Fruit fly (Drosophila melanogaster): Measurements from ENCODE around the gene CG6985.
A peak's percentile ranks its signal among the peaks of the same experiment; 100 is the strongest.

The CG6985 gene

dm6 chr3R:22753895-22754774 lies 13.2 kb downstream of the CG6985 start (continued):
- TF ChIP-seq zen2 (GFP tag; IDR thresholded peaks at IDR 0.05; ENCODE audit: partially characterized antibody): 0 out of 3 replicates have a peak, but pooled peaks have one; percentile 5
- no peak for TF ChIP-seq tx (GFP tag; optimal IDR thresholded peaks at IDR 0.05)
- no peak for TF ChIP-seq C15 (GFP tag; IDR thresholded peaks at IDR 0.05)
- TF ChIP-seq pros (GFP tag; optimal IDR thresholded peaks at IDR 0.05): no peak
- peak; percentile 56 for TF ChIP-seq pho (GFP tag; optimal IDR thresholded peaks at IDR 0.05)
- peak; percentile 66 for TF ChIP-seq CG4707 (GFP tag; optimal IDR thresholded peaks at IDR 0.05)
- TF ChIP-seq ato (GFP tag; IDR thresholded peaks at IDR 0.05; ENCODE audit: partially characterized antibody): 0 out of 2 replicates have a peak, but pooled peaks have one; percentile 31
- no peak for TF ChIP-seq CG11695 (GFP tag; IDR thresholded peaks at IDR 0.05)
- peak; percentile 22 for TF ChIP-seq CG1529 (GFP tag; optimal IDR thresholded peaks at IDR 0.05)
- peak; percentile 46 for TF ChIP-seq fd64A (GFP tag; optimal IDR thresholded peaks at IDR 0.05)
- TF ChIP-seq CG8388 (GFP tag; optimal IDR thresholded peaks at IDR 0.05): peak; percentile 52
- TF ChIP-seq Atf6 (GFP tag; IDR thresholded peaks at IDR 0.05): no peak
- peak; percentile 79 for TF ChIP-seq CG13424 (tag; optimal IDR thresholded peaks at IDR 0.05)
- TF ChIP-seq danr (GFP tag; IDR thresholded peaks at IDR 0.05): 0 out of 2 replicates have a peak, but pooled peaks have one; percentile 8
- TF ChIP-seq Lim3 (GFP tag; IDR thresholded peaks at IDR 0.05): no peak
- TF ChIP-seq Drgx (GFP tag; IDR thresholded peaks at IDR 0.05): peak; percentile 51
- TF ChIP-seq onecut (GFP tag; IDR thresholded peaks at IDR 0.05): no peak; the same call in 1 of the 2 replicates
- TF ChIP-seq Dref (GFP tag; IDR thresholded peaks at IDR 0.05): 0 out of 2 replicates have a peak, but pooled peaks have one; percentile 11
- peak; percentile 50 for TF ChIP-seq sug (tag; optimal IDR thresholded peaks at IDR 0.05)
- TF ChIP-seq cad (GFP tag; optimal IDR thresholded peaks at IDR 0.05): no peak
- peak in 1 of 2 experiments; percentile 80 for TF ChIP-seq Hr51 (GFP tag; optimal IDR thresholded peaks at IDR 0.05)
- no peak for TF ChIP-seq CG9609 (GFP tag; optimal IDR thresholded peaks at IDR 0.05)
- peak; percentile 68 for TF ChIP-seq CG6254 (GFP tag; optimal IDR thresholded peaks at IDR 0.05)
- peak; percentile 65 for TF ChIP-seq Ptx1 (GFP tag; IDR thresholded peaks at IDR 0.05)
- TF ChIP-seq ase (GFP tag; IDR thresholded peaks at IDR 0.05): peak; percentile 35; the same call in 2 of the 3 replicates
- TF ChIP-seq dan (GFP tag; IDR thresholded peaks at IDR 0.05): no peak
- no peak for TF ChIP-seq CG11560 (tag; IDR thresholded peaks at IDR 0.05)
- peak; percentile 18 for TF ChIP-seq cg (GFP tag; optimal IDR thresholded peaks at IDR 0.05)
- peak; percentile 44 for TF ChIP-seq lab (GFP tag; optimal IDR thresholded peaks at IDR 0.05)
- peak; percentile 26 for TF ChIP-seq CG6854 (GFP tag; optimal IDR thresholded peaks at IDR 0.05)
- TF ChIP-seq B-H1 (GFP tag; IDR thresholded peaks at IDR 0.05): no peak; the same call in 2 of the 3 replicates
- TF ChIP-seq Nf-YB (GFP tag; optimal IDR thresholded peaks at IDR 0.05): peak; percentile 26
- peak; percentile 58 for TF ChIP-seq CHES-1-like (GFP tag; optimal IDR thresholded peaks at IDR 0.05)
- no peak for TF ChIP-seq pita (GFP tag; optimal IDR thresholded peaks at IDR 0.05)
- TF ChIP-seq Tbp (GFP tag; optimal IDR thresholded peaks at IDR 0.05): no peak
- peak; percentile 62 for TF ChIP-seq sqz (GFP tag; optimal IDR thresholded peaks at IDR 0.05)
- TF ChIP-seq oc (tag; optimal IDR thresholded peaks at IDR 0.05): no peak
- no peak for TF ChIP-seq Sry-δ (GFP tag; optimal IDR thresholded peaks at IDR 0.05)
- TF ChIP-seq corto (GFP tag; optimal IDR thresholded peaks at IDR 0.05): no peak
- TF ChIP-seq bbx (GFP tag; IDR thresholded peaks at IDR 0.05; ENCODE audit: partially characterized antibody): peak; percentile 61
- no peak for TF ChIP-seq Lpt (GFP tag; optimal IDR thresholded peaks at IDR 0.05)
- peak; percentile 17 for TF ChIP-seq nerfin-1 (tag; optimal IDR thresholded peaks at IDR 0.05)
- no peak for TF ChIP-seq CG30431 (GFP tag; optimal IDR thresholded peaks at IDR 0.05)
- TF ChIP-seq abd-A (tag; optimal IDR thresholded peaks at IDR 0.05): peak; percentile 27
- TF ChIP-seq CG11398 (GFP tag; optimal IDR thresholded peaks at IDR 0.05): no peak
- TF ChIP-seq CG17385 (GFP tag; optimal IDR thresholded peaks at IDR 0.05): peak; percentile 49
- TF ChIP-seq scrt (GFP tag; optimal IDR thresholded peaks at IDR 0.05): peak; percentile 38
- TF ChIP-seq CG14710 (tag; optimal IDR thresholded peaks at IDR 0.05): peak; percentile 40
